Worm (Caenorhabditis elegans) whole organism, L2 larva: ENCODE measurements around the gene F54D5.4.

Experiments used
- C34F6.9 ChIP-seq: fragments of 150-350 bp; optimal IDR thresholded peaks from 2 replicates; lab custom pipeline; 2014; ENCODE audit warnings: missing biosample characterization, missing genetic modification characterization
- F13H6.1 ChIP-seq: sonication (generic microtip); optimal IDR thresholded peaks from 2 replicates; lab custom pipeline; 2016; ENCODE audit warnings: missing genetic modification characterization, missing compliant biosample characterization
- R02D3.7 ChIP-seq: fragments of 150-350 bp; optimal IDR thresholded peaks from 2 replicates; lab custom pipeline; 2014; ENCODE audit warnings: missing biosample characterization, missing genetic modification characterization
- ZK546.5 ChIP-seq: sonication (generic microtip); optimal IDR thresholded peaks from 2 replicates; lab custom pipeline; 2017; ENCODE audit warnings: missing biosample characterization, missing genetic modification characterization
- alr-1 ChIP-seq: fragments of 150-350 bp; optimal IDR thresholded peaks from 2 replicates; lab custom pipeline; 2014; ENCODE audit warnings: missing biosample characterization, missing genetic modification characterization
- aly-2 ChIP-seq: fragments of 150-350 bp; optimal IDR thresholded peaks from 2 replicates; lab custom pipeline; 2014; ENCODE audit warnings: missing biosample characterization, missing genetic modification characterization
- ama-1 ChIP-seq: fragments of 150-350 bp; optimal IDR thresholded peaks from 2 replicates; lab custom pipeline; 2018; ENCODE audit warnings: inconsistent platforms
- blmp-1 ChIP-seq: sonication (generic microtip); optimal IDR thresholded peaks from 2 replicates; lab custom pipeline; 2017; ENCODE audit warnings: missing genetic modification characterization, mild to moderate bottlenecking, missing compliant biosample characterization, antibody characterized with exemption, moderate library complexity; ENCODE audit not compliant: insufficient read depth
- ceh-82 ChIP-seq: fragments of 150-350 bp; optimal IDR thresholded peaks from 2 replicates; lab custom pipeline; 2014; ENCODE audit warnings: missing biosample characterization, missing genetic modification characterization
- egl-27 ChIP-seq: sonication (generic microtip); optimal IDR thresholded peaks from 3 replicates; lab custom pipeline; 2017; ENCODE audit warnings: missing biosample characterization, missing genetic modification reagents, missing genetic modification characterization
- elt-1 ChIP-seq: fragments of 150-350 bp; optimal IDR thresholded peaks from 2 replicates; lab custom pipeline; 2014; ENCODE audit warnings: missing biosample characterization, missing genetic modification characterization
- elt-3 ChIP-seq: sonication (generic microtip); optimal IDR thresholded peaks from 2 replicates; lab custom pipeline; 2017; ENCODE audit warnings: missing biosample characterization, missing genetic modification characterization
- fos-1 ChIP-seq: fragments of 150-350 bp; optimal IDR thresholded peaks from 2 replicates; lab custom pipeline; 2014; ENCODE audit warnings: missing biosample characterization, missing genetic modification characterization
- gmeb-1 ChIP-seq: fragments of 150-350 bp; optimal IDR thresholded peaks from 2 replicates; lab custom pipeline; 2014; ENCODE audit warnings: missing biosample characterization, missing genetic modification characterization
- lin-11 ChIP-seq: fragments of 150-350 bp; sonication (generic microtip); optimal IDR thresholded peaks from 2 replicates; lab custom pipeline; 2014; ENCODE audit warnings: missing biosample characterization, missing genetic modification characterization, inconsistent platforms, mixed read lengths
- lin-13 ChIP-seq: fragments of 150-350 bp; optimal IDR thresholded peaks from 2 replicates; lab custom pipeline; 2014; ENCODE audit warnings: missing biosample characterization, missing genetic modification reagents, missing genetic modification characterization
- lin-39 ChIP-seq: fragments of 150-350 bp; optimal IDR thresholded peaks from 2 replicates; lab custom pipeline; 2014; ENCODE audit warnings: missing biosample characterization, missing genetic modification reagents, missing genetic modification characterization
- lsy-2 ChIP-seq, 2 experiments: fragments of 150-350 bp in 1 of 2; sonication (generic microtip) in 1 of 2; optimal IDR thresholded peaks; 2 replicates each; lab custom pipeline; 2014 to 2017; ENCODE audit warnings: missing biosample characterization in 2 of 2, missing genetic modification characterization in 2 of 2
- mbf-1 ChIP-seq: sonication (generic microtip); optimal IDR thresholded peaks from 2 replicates; lab custom pipeline; 2017; ENCODE audit warnings: missing biosample characterization, missing genetic modification characterization
- nhr-10 ChIP-seq: sonication (generic microtip); optimal IDR thresholded peaks from 2 replicates; lab custom pipeline; 2017; ENCODE audit warnings: missing biosample characterization, missing genetic modification characterization
- nhr-12 ChIP-seq: fragments of 150-350 bp; optimal IDR thresholded peaks from 2 replicates; lab custom pipeline; 2014; ENCODE audit warnings: missing biosample characterization, missing genetic modification characterization
- nhr-129 ChIP-seq: fragments of 150-350 bp; optimal IDR thresholded peaks from 2 replicates; lab custom pipeline; 2014; ENCODE audit warnings: missing biosample characterization, missing genetic modification characterization
- nhr-21 ChIP-seq: fragments of 150-350 bp; optimal IDR thresholded peaks from 2 replicates; lab custom pipeline; 2014; ENCODE audit warnings: missing biosample characterization, missing genetic modification characterization
- nhr-6 ChIP-seq: fragments of 150-350 bp; optimal IDR thresholded peaks from 2 replicates; lab custom pipeline; 2014; ENCODE audit warnings: missing biosample characterization, missing genetic modification characterization
- nhr-77 ChIP-seq: fragments of 150-350 bp; optimal IDR thresholded peaks from 2 replicates; lab custom pipeline; 2014; ENCODE audit warnings: missing biosample characterization, missing genetic modification characterization
- peb-1 ChIP-seq: fragments of 150-350 bp; optimal IDR thresholded peaks from 2 replicates; lab custom pipeline; 2014; ENCODE audit warnings: missing biosample characterization, missing genetic modification characterization
- skn-1 ChIP-seq: sonication (generic microtip); optimal IDR thresholded peaks from 2 replicates; lab custom pipeline; 2017; ENCODE audit warnings: missing biosample characterization, missing genetic modification characterization
- sma-9 ChIP-seq, 2 experiments: fragments of 150-350 bp in 1 of 2; sonication (generic microtip) in 1 of 2; optimal IDR thresholded peaks; 2 replicates each; lab custom pipeline; 2014 to 2016; ENCODE audit warnings: missing genetic modification characterization in 2 of 2, mild to moderate bottlenecking in 1 of 2, missing biosample characterization in 1 of 2, missing compliant biosample characterization in 1 of 2, missing genetic modification reagents in 1 of 2, moderate library complexity in 1 of 2
- snpc-4 ChIP-seq: fragments of 150-350 bp; optimal IDR thresholded peaks from 2 replicates; lab custom pipeline; 2014; ENCODE audit warnings: missing biosample characterization, missing genetic modification characterization
- unc-55 ChIP-seq: fragments of 150-350 bp; sonication (generic microtip); optimal IDR thresholded peaks from 3 replicates; lab custom pipeline; 2014; ENCODE audit warnings: missing biosample characterization, missing genetic modification reagents, missing genetic modification characterization
- unc-62 ChIP-seq: fragments of 150-350 bp; optimal IDR thresholded peaks from 2 replicates; lab custom pipeline; 2014; ENCODE audit warnings: missing biosample characterization, missing genetic modification reagents, missing genetic modification characterization
- zag-1 ChIP-seq: fragments of 150-350 bp; optimal IDR thresholded peaks from 2 replicates; lab custom pipeline; 2014; ENCODE audit warnings: missing biosample characterization, missing genetic modification characterization
- ztf-1 ChIP-seq: fragments of 200-800 bp; sonication (Bioruptor generic); conservative IDR thresholded peaks from 2 replicates; pipeline ENCODE4 v1.3.6; 2022; ENCODE audit warnings: missing genetic modification characterization, missing compliant biosample characterization
- ztf-4 ChIP-seq: fragments of 150-350 bp; optimal IDR thresholded peaks from 2 replicates; lab custom pipeline; 2014; ENCODE audit warnings: missing biosample characterization, missing genetic modification characterization

The F54D5.4 gene

ce11 chrII:11568670-11569069, 948 bp upstream of the F54D5.4 start:
- TF ChIP-seq F13H6.1 (tag; lab: Kevin White, UChicago) (no peak), nhr-12 (tag; lab: Kevin White, UChicago) (no peak), nhr-6 (tag; lab: Kevin White, UChicago) (no peak), gmeb-1 (tag; lab: Kevin White, UChicago) (no peak), unc-55 (GFP tag; lab: Kevin White, UChicago) (no peak), lin-11 (tag; lab: Kevin White, UChicago) (no peak), nhr-10 (no peak), nhr-77 (tag; lab: Kevin White, UChicago) (no peak)

- TF ChIP-seq fos-1, result peak; percentile 87
- TF ChIP-seq mbf-1 (tag; lab: Kevin White, UChicago), result no peak
- TF ChIP-seq elt-1 (tag; lab: Kevin White, UChicago), result no peak
- TF ChIP-seq lin-13 (GFP tag; lab: Kevin White, UChicago), result no peak
- TF ChIP-seq gmeb-1 (tag; lab: Kevin White, UChicago), result no peak
Observed at ce11 chrII:11571260-11571854, 1.7 kb downstream of the F54D5.4 start, which contains the start of gene F54D5.3. TSS of gene F54D5.3 (plus strand) at chrII:11571805.

- no peak for TF ChIP-seq snpc-4 (tag; lab: Kevin White, UChicago)
- no peak for TF ChIP-seq R02D3.7 (tag; lab: Kevin White, UChicago)
- no peak for TF ChIP-seq ceh-82 (tag; lab: Kevin White, UChicago)
- TF ChIP-seq blmp-1 (tag; lab: Kevin White, UChicago), result no peak
Observed at ce11 chrII:11572944-11573343, 3.3 kb downstream of the F54D5.4 start, which contains the start of gene F54D5.2. TSS of gene F54D5.2 (plus strand) at chrII:11573180.

- TF ChIP-seq lin-13 (GFP tag; lab: Kevin White, UChicago) (peak; percentile 3), fos-1 (peak; percentile 67), ztf-1 (no peak), alr-1 (tag; lab: Kevin White, UChicago) (no peak), nhr-129 (tag; lab: Kevin White, UChicago) (peak; percentile 15), sma-9 (GFP tag; optimal IDR thresholded peaks at IDR 0.05; lab: Kevin White, UChicago) (no peak), sma-9 (tag; optimal IDR thresholded peaks at IDR 0.05; lab: Kevin White, UChicago) (no peak)
Observed at ce11 chrII:11577397-11577796, 7.8 kb downstream of the F54D5.4 start, which contains the start of gene pcs-1. TSS of gene pcs-1 (minus strand) at chrII:11577740.

- TF ChIP-seq ZK546.5 (no peak), gmeb-1 (tag; lab: Kevin White, UChicago) (no peak), nhr-129 (tag; lab: Kevin White, UChicago) (no peak), elt-3 (no peak)
Observed at ce11 chrII:11577861-11578260, 8.2 kb downstream of the F54D5.4 start.

ce11 chrII:11578327-11578726, 8.7 kb downstream of the F54D5.4 start, which contains the start of gene smc-6:
TSS of gene smc-6 (plus strand) at chrII:11578716.
- peak; percentile 85 for TF ChIP-seq unc-55 (GFP tag; lab: Kevin White, UChicago)
- no peak for TF ChIP-seq ama-1 (lab: Kevin White, UChicago)
- TF ChIP-seq blmp-1 (tag; lab: Kevin White, UChicago), result no peak
- peak; percentile 7 for TF ChIP-seq gmeb-1 (tag; lab: Kevin White, UChicago)
- peak; percentile 45 for TF ChIP-seq fos-1
- TF ChIP-seq nhr-10, result no peak
- TF ChIP-seq C34F6.9, result peak; percentile 57
- TF ChIP-seq nhr-77 (tag; lab: Kevin White, UChicago), result no peak
- peak; percentile 68 for TF ChIP-seq nhr-129 (tag; lab: Kevin White, UChicago)
- no peak for TF ChIP-seq ZK546.5
- no peak for TF ChIP-seq ztf-4

- TF ChIP-seq C34F6.9, result no peak
- no peak for TF ChIP-seq aly-2 (tag; lab: Kevin White, UChicago)
- TF ChIP-seq unc-62 (GFP tag; lab: Kevin White, UChicago), result no peak
- no peak for TF ChIP-seq ama-1 (lab: Kevin White, UChicago)
- TF ChIP-seq peb-1 (tag; lab: Kevin White, UChicago), result no peak
- TF ChIP-seq lsy-2 (tag; optimal IDR thresholded peaks at IDR 0.05; lab: Kevin White, UChicago), result no peak
- TF ChIP-seq blmp-1 (tag; lab: Kevin White, UChicago), result no peak
- no peak for TF ChIP-seq skn-1 (tag; lab: Kevin White, UChicago)
- no peak for TF ChIP-seq nhr-6 (tag; lab: Kevin White, UChicago)
- TF ChIP-seq lin-39, result no peak
- TF ChIP-seq nhr-21 (tag; lab: Kevin White, UChicago), result no peak
- TF ChIP-seq F13H6.1 (tag; lab: Kevin White, UChicago), result no peak
- no peak for TF ChIP-seq egl-27 (tag; lab: Kevin White, UChicago)
- TF ChIP-seq zag-1 (tag; lab: Kevin White, UChicago), result no peak
- no peak for TF ChIP-seq gmeb-1 (tag; lab: Kevin White, UChicago)
- TF ChIP-seq sma-9 (GFP tag; optimal IDR thresholded peaks at IDR 0.05; lab: Kevin White, UChicago), result no peak
- TF ChIP-seq sma-9 (tag; optimal IDR thresholded peaks at IDR 0.05; lab: Kevin White, UChicago), result no peak
Observed at ce11 chrII:11582698-11583097, 13.1 kb downstream of the F54D5.4 start, which contains the start of gene ints-7. TSS of gene ints-7 (plus strand) at chrII:11582849.
